Fruit fly (Drosophila melanogaster): ENCODE results near the gene TkR86C.

Gene TkR86C

DNA sequence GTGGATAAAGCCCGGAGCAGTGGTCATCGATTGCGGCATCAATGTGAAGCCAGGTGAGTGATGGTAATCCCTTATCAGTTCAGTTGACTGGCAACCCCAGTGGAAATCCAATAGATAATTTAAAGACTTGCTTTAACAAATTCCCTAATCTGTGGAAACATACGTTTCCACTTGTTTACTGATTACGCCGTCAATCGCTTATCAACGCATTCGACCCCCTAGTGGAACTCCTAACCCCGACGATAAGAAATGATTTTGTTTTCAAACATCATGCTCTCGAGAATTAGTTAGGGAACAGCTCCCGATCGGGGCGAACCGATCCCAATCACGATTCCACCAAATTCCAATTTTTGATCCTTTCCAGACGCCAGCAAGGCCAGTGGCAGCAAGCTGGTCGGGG lies 50.4 kb downstream of the TkR86C start:
- TF ChIP-seq h (optimal IDR thresholded peaks at IDR 0.05) (no peak), psq (optimal IDR thresholded peaks at IDR 0.05) (no peak), Myc (optimal IDR thresholded peaks at IDR 0.05) (no peak), Sin3A (optimal IDR thresholded peaks at IDR 0.05) (no peak), ttk (optimal IDR thresholded peaks at IDR 0.05) (no peak), insv (optimal IDR thresholded peaks at IDR 0.05) (no peak)

- TF ChIP-seq insv (optimal IDR thresholded peaks at IDR 0.05) (no peak), Sin3A (optimal IDR thresholded peaks at IDR 0.05) (no peak), psq (optimal IDR thresholded peaks at IDR 0.05) (no peak), Myc (optimal IDR thresholded peaks at IDR 0.05) (no peak), h (optimal IDR thresholded peaks at IDR 0.05) (no peak), ttk (optimal IDR thresholded peaks at IDR 0.05) (no peak)
Observed at dm6 chr3R:10699020-10699951, 51.7 kb downstream of the TkR86C start.

DNA sequence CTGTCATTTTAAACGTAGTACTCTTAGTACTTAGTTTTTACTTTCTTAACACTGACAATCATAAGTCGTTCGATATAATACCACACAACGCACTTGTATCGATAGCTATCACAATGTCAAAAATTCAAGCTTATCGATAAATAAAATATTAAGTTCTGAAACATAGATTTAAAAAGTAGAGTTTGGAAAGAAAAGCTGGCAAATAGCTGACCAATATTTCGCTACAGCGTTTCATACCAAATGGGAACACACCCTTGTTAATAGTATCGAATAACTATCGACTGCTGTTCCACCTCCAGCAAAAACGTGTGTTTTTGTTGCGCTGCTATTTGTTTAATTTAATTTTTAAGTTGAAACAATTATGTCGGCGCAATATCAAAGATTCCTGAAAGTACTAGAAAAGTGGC lies 54.7 kb downstream of the TkR86C start, which contains the start of the genes pug, CG14683 and CG46459:
pug (plus strand) TSS at position 164 of the 407 bp plus-strand sequence.
CG14683 (plus strand) TSS at position 277 of the 407 bp plus-strand sequence.
CG46459 (plus strand) TSS at position 277 of the 407 bp plus-strand sequence.
- TF ChIP-seq h (optimal IDR thresholded peaks at IDR 0.05): no peak
- no peak for TF ChIP-seq insv (optimal IDR thresholded peaks at IDR 0.05)
- TF ChIP-seq psq (optimal IDR thresholded peaks at IDR 0.05): no peak
- no peak for TF ChIP-seq Sin3A (optimal IDR thresholded peaks at IDR 0.05)
- TF ChIP-seq Myc (optimal IDR thresholded peaks at IDR 0.05): no peak
- no peak for TF ChIP-seq ttk (optimal IDR thresholded peaks at IDR 0.05)

DNA sequence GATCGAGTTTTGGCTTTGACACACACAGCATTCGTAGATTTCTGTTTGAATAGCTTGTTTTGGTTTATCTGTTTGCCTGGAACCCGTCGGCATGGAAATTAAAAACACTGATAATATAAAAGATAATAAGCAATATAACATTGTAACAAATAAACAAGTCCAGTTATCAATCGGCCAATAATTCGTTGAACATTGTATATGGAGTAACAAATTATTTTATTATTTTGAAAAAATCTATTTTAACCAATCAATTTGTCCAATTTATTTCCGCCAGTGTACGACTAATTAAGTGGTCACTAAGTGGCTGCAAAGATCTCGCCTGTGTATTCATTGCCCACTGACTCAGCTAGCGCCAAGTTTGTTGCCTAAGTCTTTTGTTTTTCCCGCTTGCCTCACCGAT lies 62.2 kb downstream of the TkR86C start:
- TF ChIP-seq h (optimal IDR thresholded peaks at IDR 0.05): no peak
- no peak for TF ChIP-seq Sin3A (optimal IDR thresholded peaks at IDR 0.05)
- no peak for TF ChIP-seq psq (optimal IDR thresholded peaks at IDR 0.05)
- no peak for TF ChIP-seq ttk (optimal IDR thresholded peaks at IDR 0.05)
- TF ChIP-seq Myc (optimal IDR thresholded peaks at IDR 0.05): no peak
- no peak for TF ChIP-seq insv (optimal IDR thresholded peaks at IDR 0.05)

DNA sequence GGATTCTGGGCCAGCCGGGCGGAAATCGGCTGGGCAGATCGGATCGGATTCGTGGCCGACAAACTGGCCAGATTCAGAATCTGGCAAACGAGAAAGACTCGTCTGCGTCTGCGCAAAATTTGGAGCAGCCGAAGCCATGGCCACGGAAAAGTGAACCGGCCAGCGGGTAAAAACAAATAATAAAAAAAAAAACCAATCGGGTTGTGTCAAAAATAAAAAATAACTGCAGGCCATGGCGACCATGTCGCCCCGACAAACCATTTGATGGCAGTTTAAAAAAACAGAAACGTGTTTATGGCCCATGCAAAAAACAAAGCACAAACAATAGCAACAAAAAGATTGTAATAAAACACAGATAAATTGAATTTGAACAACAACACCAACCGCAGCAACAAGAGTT lies 62.9 kb downstream of the TkR86C start:
- TF ChIP-seq Myc (optimal IDR thresholded peaks at IDR 0.05) (no peak), psq (optimal IDR thresholded peaks at IDR 0.05) (no peak), h (optimal IDR thresholded peaks at IDR 0.05) (no peak)
